Worm (Caenorhabditis elegans): ENCODE data around the gene F53H1.4.

DNA sequence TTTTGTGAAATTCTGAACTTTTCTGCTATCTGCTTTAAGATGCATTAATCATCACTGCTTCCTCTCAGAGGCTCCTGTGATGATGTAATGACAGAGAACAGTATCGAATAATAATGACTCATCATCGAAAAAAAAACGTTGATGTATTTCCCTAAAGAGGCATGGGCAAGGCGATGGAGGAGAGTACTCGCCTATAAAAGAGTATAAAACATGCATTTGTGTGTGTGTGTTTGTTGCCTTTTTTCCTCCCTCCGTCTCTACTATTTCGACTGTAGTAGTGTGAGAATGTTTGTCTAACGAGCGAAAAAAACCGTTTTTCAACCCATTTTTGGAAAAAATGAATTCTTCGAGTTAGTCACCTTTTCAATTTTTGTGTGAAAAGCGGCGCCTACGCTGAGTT, 25.1 kb upstream of the F53H1.4 start:
- TF ChIP-seq ceh-36 (tag; optimal IDR thresholded peaks at IDR 0.05) (no peak), ama-1 (optimal IDR thresholded peaks at IDR 0.05) (no peak), hmg-4 (GFP tag; optimal IDR thresholded peaks at IDR 0.05) (no peak), tbx-37 (GFP tag; conservative IDR thresholded peaks at IDR 0.05) (no peak), tra-4 (tag; optimal IDR thresholded peaks at IDR 0.05) (no peak), hnd-1 (tag; optimal IDR thresholded peaks at IDR 0.05) (no peak), flt-1 (GFP tag; IDR thresholded peaks at IDR 0.05) (no peak), ceh-13 (GFP tag; optimal IDR thresholded peaks at IDR 0.05) (no peak), tbx-11 (GFP tag; IDR thresholded peaks at IDR 0.05) (no peak), sea-1 (GFP tag; conservative IDR thresholded peaks at IDR 0.05) (no peak), scrt-1 (GFP tag; IDR thresholded peaks at IDR 0.05) (no peak), hmbx-1 (tag; optimal IDR thresholded peaks at IDR 0.05) (no peak)
